Worm (Caenorhabditis elegans): Measurements from ENCODE around the gene rig-3.

DNA sequence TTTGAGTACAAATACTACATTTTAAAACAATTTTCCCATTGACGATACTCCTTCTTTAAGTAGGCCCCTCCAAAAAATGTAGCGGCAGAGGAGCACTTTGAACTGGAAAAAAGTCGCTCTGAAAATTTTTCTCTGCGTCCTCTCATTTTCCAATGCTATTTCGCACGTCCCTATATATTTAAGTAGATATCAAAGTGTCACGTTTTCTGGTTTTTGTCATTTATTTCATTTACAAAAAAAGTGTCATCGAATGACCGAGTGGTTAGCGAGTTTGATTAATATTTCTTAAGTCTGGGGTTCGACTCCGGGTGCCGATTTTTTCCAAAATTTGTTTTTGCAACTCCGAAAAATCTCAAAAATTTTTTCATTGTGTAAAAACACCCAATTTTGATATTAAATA is 13.5 kb downstream of the rig-3 start:
- no peak for TF ChIP-seq ama-1 (optimal IDR thresholded peaks at IDR 0.05)
- no peak for TF ChIP-seq hmg-4 (GFP tag; optimal IDR thresholded peaks at IDR 0.05)
- no peak for TF ChIP-seq pes-1 (GFP tag; IDR thresholded peaks at IDR 0.05)
- no peak for TF ChIP-seq ceh-13 (GFP tag; optimal IDR thresholded peaks at IDR 0.05)
- TF ChIP-seq ets-7 (tag; optimal IDR thresholded peaks at IDR 0.05), result no peak
- TF ChIP-seq flt-1 (GFP tag; IDR thresholded peaks at IDR 0.05), result no peak
- no peak for TF ChIP-seq hmbx-1 (tag; optimal IDR thresholded peaks at IDR 0.05)
- TF ChIP-seq scrt-1 (GFP tag; IDR thresholded peaks at IDR 0.05), result no peak
- TF ChIP-seq tra-4 (tag; optimal IDR thresholded peaks at IDR 0.05), result no peak
- no peak for TF ChIP-seq sea-1 (GFP tag; conservative IDR thresholded peaks at IDR 0.05)
- TF ChIP-seq tbx-11 (GFP tag; IDR thresholded peaks at IDR 0.05), result no peak
- TF ChIP-seq F13C5.2 (tag; optimal IDR thresholded peaks at IDR 0.05), result no peak
- TF ChIP-seq tbx-37 (GFP tag; conservative IDR thresholded peaks at IDR 0.05), result no peak
